Worm (Caenorhabditis elegans): Measurements from ENCODE around the gene C44B12.3.

DNA sequence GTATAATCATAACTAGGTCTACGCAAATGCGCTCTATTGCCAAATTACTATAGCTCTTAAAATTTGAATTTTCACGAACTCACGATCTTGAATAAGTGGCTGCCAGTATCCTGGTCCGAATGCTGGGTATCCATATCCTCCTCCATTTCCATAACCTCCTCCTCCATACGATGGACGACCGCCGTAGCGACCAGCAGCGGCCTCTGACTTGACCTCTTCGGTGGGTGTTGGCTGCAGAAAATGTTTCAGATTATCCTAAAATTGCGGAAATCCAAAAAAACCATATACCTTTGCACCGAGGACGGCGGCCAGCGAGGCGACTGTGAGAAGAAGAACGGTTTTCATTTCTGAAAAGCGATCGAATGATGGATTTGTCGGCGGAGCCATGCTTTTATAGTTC, 20.2 kb downstream of the C44B12.3 start, which contains the start of gene perm-4:
- TF ChIP-seq Y53G8AR.9 (GFP tag; conservative IDR thresholded peaks at IDR 0.05) (no peak), lin-54 (GFP tag; optimal IDR thresholded peaks at IDR 0.05) (no peak), zfh-2 (GFP tag; conservative IDR thresholded peaks at IDR 0.05) (peak; percentile 91), pha-4 (tag; optimal IDR thresholded peaks at IDR 0.05) (no peak), unc-130 (GFP tag; optimal IDR thresholded peaks at IDR 0.05) (no peak), T26A5.8 (tag; optimal IDR thresholded peaks at IDR 0.05) (no peak), egl-44 (GFP tag; IDR thresholded peaks at IDR 0.05) (no peak), hlh-26 (GFP tag; conservative IDR thresholded peaks at IDR 0.05) (no peak), repo-1 (tag; optimal IDR thresholded peaks at IDR 0.05) (no peak), snpc-4 (GFP tag; optimal IDR thresholded peaks at IDR 0.05) (no peak), snpc-4 (tag; optimal IDR thresholded peaks at IDR 0.05) (no peak), unc-62 (GFP tag; optimal IDR thresholded peaks at IDR 0.05) (no peak), ZK185.1 (tag; optimal IDR thresholded peaks at IDR 0.05; ENCODE audit: poor library complexity, severe bottlenecking) (no peak), ama-1 (optimal IDR thresholded peaks at IDR 0.05) (no peak), ama-1 (GFP tag; optimal IDR thresholded peaks at IDR 0.05) (no peak), hrde-1 (tag; optimal IDR thresholded peaks at IDR 0.05; ENCODE audit: borderline replicate concordance) (no peak)

All from whole organism, young adult.